Worm (Caenorhabditis elegans) whole organism, L4 larva: ENCODE data around the gene Y5F2A.4.

Source experiments
- F10B5.3 ChIP-seq: sonication (generic microtip); optimal IDR thresholded peaks from 2 replicates; lab custom pipeline; 2016; ENCODE audit warnings: mild to moderate bottlenecking, missing genetic modification characterization, missing compliant biosample characterization
- F26F4.8 ChIP-seq: fragments of 200-800 bp; sonication (Bioruptor generic); conservative IDR thresholded peaks from 2 replicates; pipeline ENCODE4 v1.3.6; 2022; ENCODE audit warnings: missing genetic modification characterization, missing compliant biosample characterization
- F37D6.2 ChIP-seq: sonication (generic microtip); optimal IDR thresholded peaks from 2 replicates; lab custom pipeline; 2016; ENCODE audit warnings: mild to moderate bottlenecking, missing genetic modification characterization, missing compliant biosample characterization
- T26A8.4 ChIP-seq: fragments of 200-800 bp; sonication (Bioruptor generic); IDR thresholded peaks from 2 replicates; pipeline ENCODE4 v1.3.6; 2022; ENCODE audit warnings: missing genetic modification characterization, missing compliant biosample characterization
- Y5F2A.4 ChIP-seq: fragments of 200-800 bp; sonication (Bioruptor generic); optimal IDR thresholded peaks from 2 replicates; lab custom pipeline; 2018; ENCODE audit warnings: mild to moderate bottlenecking, missing genetic modification characterization, missing compliant biosample characterization
- Y75B8A.6 ChIP-seq: fragments of 200-800 bp; sonication (Bioruptor generic); IDR thresholded peaks from 2 replicates; pipeline ENCODE4 v1.3.6; 2022; ENCODE audit warnings: missing genetic modification reagents, missing genetic modification characterization, missing compliant biosample characterization
- aha-1 ChIP-seq: fragments of 150-350 bp; peaks from one replicate; lab custom pipeline; 2014; ENCODE audit warnings: missing biosample characterization, missing genetic modification characterization
- aly-2 ChIP-seq: sonication (generic microtip); optimal IDR thresholded peaks from 2 replicates; lab custom pipeline; 2018; ENCODE audit warnings: missing biosample characterization, missing genetic modification characterization
- arid-1 ChIP-seq: fragments of 200-800 bp; sonication (Bioruptor generic); conservative IDR thresholded peaks from 2 replicates; pipeline ENCODE4 v1.3.6; 2022; ENCODE audit warnings: missing genetic modification reagents, missing genetic modification characterization, missing compliant biosample characterization
- ces-1 ChIP-seq: fragments of 150-350 bp; sonication (generic microtip); optimal IDR thresholded peaks from 4 replicates; lab custom pipeline; 2014; ENCODE audit warnings: missing biosample characterization, missing genetic modification reagents, missing genetic modification characterization
- cey-2 ChIP-seq: sonication (generic microtip); optimal IDR thresholded peaks from 3 replicates; lab custom pipeline; 2017; ENCODE audit warnings: missing genetic modification characterization, mild to moderate bottlenecking, missing compliant biosample characterization, antibody characterized with exemption, borderline replicate concordance; ENCODE audit not compliant: insufficient read depth
- ctbp-1 ChIP-seq: fragments of 200-800 bp; sonication (Bioruptor generic); IDR thresholded peaks from 2 replicates; pipeline ENCODE4 v1.3.6; 2022; ENCODE audit warnings: missing genetic modification reagents, missing genetic modification characterization, missing compliant biosample characterization
- daf-16 ChIP-seq, 3 experiments: sonication (generic microtip); optimal IDR thresholded peaks; 2 replicates each; lab custom pipeline; 2016 to 2017; ENCODE audit warnings: missing genetic modification characterization in 3 of 3, missing genetic modification reagents in 3 of 3, mild to moderate bottlenecking in 2 of 3, missing compliant biosample characterization in 2 of 3, missing biosample characterization in 1 of 3, moderate library complexity in 1 of 3
- daf-8 ChIP-seq: fragments of 200-800 bp; sonication (Bioruptor generic); IDR thresholded peaks from 2 replicates; pipeline ENCODE4 v1.3.6; 2022; ENCODE audit warnings: missing genetic modification characterization, missing compliant biosample characterization
- dmd-6 ChIP-seq: fragments of 200-800 bp; sonication (Bioruptor generic); IDR thresholded peaks from 2 replicates; pipeline ENCODE4 v1.3.6; 2022; ENCODE audit warnings: missing genetic modification reagents, missing genetic modification characterization, missing compliant biosample characterization
- dmd-9 ChIP-seq: fragments of 200-800 bp; sonication (Bioruptor generic); IDR thresholded peaks from 2 replicates; pipeline ENCODE4 v1.3.6; 2022; ENCODE audit warnings: missing genetic modification reagents, missing genetic modification characterization, missing compliant biosample characterization
- dpl-1 ChIP-seq: fragments of 150-350 bp; optimal IDR thresholded peaks from 2 replicates; lab custom pipeline; 2014; ENCODE audit warnings: missing biosample characterization, missing genetic modification reagents, missing genetic modification characterization
- dve-1 ChIP-seq: sonication (generic microtip); optimal IDR thresholded peaks from 2 replicates; lab custom pipeline; 2017; ENCODE audit warnings: antibody characterized with exemption, mild to moderate bottlenecking, missing genetic modification characterization, missing compliant biosample characterization; ENCODE audit not compliant: insufficient read depth
- gei-8 ChIP-seq: fragments of 200-800 bp; sonication (Bioruptor generic); optimal IDR thresholded peaks from 2 replicates; lab custom pipeline; 2018; ENCODE audit warnings: mild to moderate bottlenecking, missing genetic modification characterization, missing compliant biosample characterization
- hlh-11 ChIP-seq: fragments of 200-800 bp; sonication (Bioruptor generic); optimal IDR thresholded peaks from 2 replicates; lab custom pipeline; 2018; ENCODE audit warnings: mild to moderate bottlenecking, missing genetic modification characterization, missing compliant biosample characterization
- hmg-1.1 ChIP-seq: fragments of 200-800 bp; sonication (Bioruptor generic); IDR thresholded peaks from 2 replicates; pipeline ENCODE4 v1.3.6; 2022; ENCODE audit warnings: missing genetic modification reagents, missing genetic modification characterization, missing compliant biosample characterization
- lin-1 ChIP-seq: fragments of 200-800 bp; sonication (Bioruptor generic); IDR thresholded peaks from 2 replicates; pipeline ENCODE4 v1.3.6; 2022; ENCODE audit warnings: missing genetic modification reagents, missing genetic modification characterization, missing compliant biosample characterization
- lin-29 ChIP-seq: fragments of 200-800 bp; sonication (Bioruptor generic); IDR thresholded peaks from 2 replicates; pipeline ENCODE4 v1.3.6; 2022; ENCODE audit warnings: missing genetic modification reagents, missing genetic modification characterization, missing compliant biosample characterization
- lin-38 ChIP-seq: fragments of 200-800 bp; sonication (Bioruptor generic); IDR thresholded peaks from 2 replicates; pipeline ENCODE4 v1.3.6; 2022; ENCODE audit warnings: missing genetic modification reagents, missing genetic modification characterization, missing compliant biosample characterization
- lsy-2 ChIP-seq, 2 experiments: fragments of 150-350 bp in 1 of 2; sonication (generic microtip) in 1 of 2; optimal IDR thresholded peaks; 2 replicates each; lab custom pipeline; 2014 to 2017; ENCODE audit warnings: missing biosample characterization in 2 of 2, missing genetic modification characterization in 2 of 2
- mdt-29 ChIP-seq: fragments of 200-800 bp; sonication (Bioruptor generic); IDR thresholded peaks from 2 replicates; pipeline ENCODE4 v1.3.6; 2022; ENCODE audit warnings: missing genetic modification reagents, missing genetic modification characterization, missing compliant biosample characterization
- nhr-10 ChIP-seq: fragments of 150-350 bp; optimal IDR thresholded peaks from 2 replicates; lab custom pipeline; 2014; ENCODE audit warnings: missing biosample characterization, missing genetic modification characterization
- nhr-11 ChIP-seq: fragments of 150-350 bp; optimal IDR thresholded peaks from 2 replicates; lab custom pipeline; 2014; ENCODE audit warnings: missing biosample characterization, missing genetic modification characterization
- nhr-237 ChIP-seq: sonication (generic microtip); optimal IDR thresholded peaks from 2 replicates; lab custom pipeline; 2017; ENCODE audit warnings: missing biosample characterization, missing genetic modification characterization
- nhr-28 ChIP-seq: fragments of 150-350 bp; optimal IDR thresholded peaks from 2 replicates; lab custom pipeline; 2014; ENCODE audit warnings: missing biosample characterization, missing genetic modification characterization
- nhr-41 ChIP-seq: fragments of 200-800 bp; sonication (Bioruptor generic); IDR thresholded peaks from 2 replicates; pipeline ENCODE4 v1.3.6; 2022; ENCODE audit warnings: missing genetic modification reagents, missing genetic modification characterization, missing compliant biosample characterization
- nhr-48 ChIP-seq: sonication (generic microtip); optimal IDR thresholded peaks from 2 replicates; lab custom pipeline; 2016; ENCODE audit warnings: mild to moderate bottlenecking, missing genetic modification characterization, missing compliant biosample characterization
- nhr-77 ChIP-seq: fragments of 150-350 bp; optimal IDR thresholded peaks from 2 replicates; lab custom pipeline; 2014; ENCODE audit warnings: missing biosample characterization, missing genetic modification characterization
- pha-4 ChIP-seq, 2 experiments: fragments of 150-350 bp in 1 of 2; fragments of 200-800 bp in 1 of 2; sonication (Bioruptor generic) in 1 of 2; IDR thresholded peaks in 1 of 2; optimal IDR thresholded peaks in 1 of 2; 2 replicates each; pipeline versions ENCODE4 v1.3.6 to Lab custom; 2014 to 2022; ENCODE audit warnings: missing genetic modification characterization in 2 of 2, missing genetic modification reagents in 2 of 2, missing biosample characterization in 1 of 2, missing compliant biosample characterization in 1 of 2
- pqm-1 ChIP-seq: sonication (generic microtip); optimal IDR thresholded peaks from 2 replicates; lab custom pipeline; 2017; ENCODE audit warnings: missing biosample characterization, missing genetic modification characterization
- rbr-2 ChIP-seq: sonication (generic microtip); optimal IDR thresholded peaks from 2 replicates; lab custom pipeline; 2016; ENCODE audit warnings: missing genotype, missing genetic modification characterization, missing compliant biosample characterization
- snpc-1.2 ChIP-seq: fragments of 200-800 bp; sonication (Bioruptor generic); IDR thresholded peaks from 2 replicates; pipeline ENCODE4 v1.3.6; 2022; ENCODE audit warnings: missing genetic modification reagents, missing genetic modification characterization, missing compliant biosample characterization
- snpc-4 ChIP-seq: fragments of 150-350 bp; optimal IDR thresholded peaks from 2 replicates; lab custom pipeline; 2014; ENCODE audit warnings: missing biosample characterization, missing genetic modification characterization
- unc-130 ChIP-seq: sonication (generic microtip); optimal IDR thresholded peaks from 2 replicates; lab custom pipeline; 2016; ENCODE audit warnings: missing genetic modification reagents, missing genetic modification characterization, missing compliant biosample characterization
- unc-62 ChIP-seq, 3 experiments: fragments of 150-350 bp in 1 of 3; sonication (generic microtip); optimal IDR thresholded peaks in 2 of 3; peaks in 1 of 3; 1 replicate in 1 of 3; 2 replicates in 2 of 3; lab custom pipeline; 2014 to 2017; ENCODE audit warnings: missing biosample characterization in 3 of 3, missing genetic modification characterization in 3 of 3, missing genetic modification reagents in 3 of 3, missing genotype in 1 of 3
- zag-1 ChIP-seq: fragments of 150-350 bp; optimal IDR thresholded peaks from 2 replicates; lab custom pipeline; 2014; ENCODE audit warnings: missing biosample characterization, missing genetic modification characterization
- zfp-3 ChIP-seq: fragments of 200-800 bp; sonication (Bioruptor generic); conservative IDR thresholded peaks from 2 replicates; pipeline ENCODE4 v1.3.6; 2022; ENCODE audit warnings: missing genetic modification reagents, missing genetic modification characterization, missing compliant biosample characterization

Y5F2A.4 gene

DNA sequence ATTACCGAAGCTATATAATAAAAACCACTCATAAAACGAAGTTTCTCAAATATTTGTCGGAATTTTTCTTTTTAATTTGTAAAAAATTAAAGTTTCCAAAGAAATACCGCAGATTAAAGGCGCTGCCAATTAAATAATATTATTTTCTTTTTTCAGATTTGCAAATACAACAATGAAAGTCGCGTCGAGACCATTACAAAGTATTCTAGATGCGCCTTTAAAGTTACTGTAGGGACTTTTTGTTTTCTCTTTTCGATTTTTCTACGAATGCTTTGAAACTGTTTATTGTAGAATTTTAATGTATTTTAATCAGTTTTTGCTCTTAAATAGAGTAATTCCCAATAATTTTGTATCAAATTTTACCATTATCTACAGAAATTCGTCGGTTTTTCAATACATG, 40.2 kb downstream of the Y5F2A.4 start:
- TF ChIP-seq unc-62 (GFP tag; optimal IDR thresholded peaks at IDR 0.05 in 1 of 2; lab: Kevin White, UChicago) (peak in 1 of 2 experiments; percentile 43), unc-62 (tag; optimal IDR thresholded peaks at IDR 0.05; lab: Kevin White, UChicago) (no peak), rbr-2 (tag; lab: Kevin White, UChicago) (no peak), unc-130 (no peak), dve-1 (tag; lab: Kevin White, UChicago) (no peak)

DNA sequence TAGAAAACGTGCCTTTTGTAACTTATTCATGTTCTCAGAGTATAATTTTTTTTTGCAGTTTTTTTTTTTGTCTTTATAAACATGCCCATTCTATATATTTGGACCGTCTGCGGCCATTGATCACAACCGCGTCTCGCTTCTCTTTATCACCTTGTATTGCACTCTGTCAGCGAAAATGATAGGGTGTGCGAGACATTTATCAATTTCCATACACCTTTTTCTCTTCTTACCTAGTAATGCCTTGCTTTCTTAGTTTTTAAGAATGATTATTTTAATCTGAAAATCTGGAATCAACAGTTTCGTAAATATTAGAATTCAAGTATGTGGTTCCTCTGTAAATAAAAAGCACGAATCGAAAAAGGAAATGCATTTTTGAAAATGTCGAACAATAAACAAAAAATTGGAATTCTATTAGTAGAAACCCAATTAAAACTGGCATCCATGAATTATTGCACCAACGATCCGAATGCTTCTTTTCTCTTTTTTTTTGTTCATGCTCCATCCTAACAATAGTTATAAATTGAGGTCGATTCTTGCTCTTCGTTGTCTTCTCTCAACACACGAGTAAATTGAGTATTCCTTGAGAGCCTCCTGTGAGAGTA, 41.2 kb downstream of the Y5F2A.4 start:
- TF ChIP-seq snpc-4 (tag; lab: Kevin White, UChicago), result no peak
- peak; percentile 52 for TF ChIP-seq nhr-77 (tag; lab: Kevin White, UChicago)
- TF ChIP-seq lin-1 (GFP tag; lab: Robert Waterston, UW), result no peak
- TF ChIP-seq cey-2 (tag; lab: Kevin White, UChicago), result no peak
- no peak for TF ChIP-seq gei-8 (GFP tag; lab: Kevin White, UChicago)
- TF ChIP-seq daf-8, result no peak
- no peak for TF ChIP-seq mdt-29
- peak; percentile 14 for TF ChIP-seq lin-38 (GFP tag; lab: Robert Waterston, UW)
- TF ChIP-seq ces-1 (GFP tag; lab: Kevin White, UChicago), result peak; percentile 11
- TF ChIP-seq Y5F2A.4 (GFP tag; lab: Kevin White, UChicago), result no peak
- 0 out of 2 replicates have a peak, but pooled peaks have one; percentile 33 for TF ChIP-seq T26A8.4 (GFP tag; lab: Robert Waterston, UW)
- peak; percentile 30 for TF ChIP-seq aha-1 (tag; lab: Kevin White, UChicago)
- peak; percentile 32; the same call in 1 of the 2 replicates for TF ChIP-seq dmd-6 (GFP tag; lab: Robert Waterston, UW)
- TF ChIP-seq F26F4.8 (GFP tag; lab: Robert Waterston, UW), result no peak
- TF ChIP-seq nhr-28 (tag; lab: Kevin White, UChicago), result peak; percentile 51
- 0 out of 2 replicates have a peak, but pooled peaks have one; percentile 27 for TF ChIP-seq nhr-41 (GFP tag; lab: Robert Waterston, UW)
- TF ChIP-seq dve-1 (tag; lab: Kevin White, UChicago), result peak; percentile 50
- TF ChIP-seq pqm-1 (tag; lab: Kevin White, UChicago), result peak; percentile 38
- no peak for TF ChIP-seq zag-1 (tag; lab: Kevin White, UChicago)
- TF ChIP-seq Y75B8A.6, result no peak
- no peak for TF ChIP-seq ctbp-1 (GFP tag; lab: Robert Waterston, UW)
- TF ChIP-seq pha-4 (GFP tag; IDR thresholded peaks at IDR 0.05; lab: Robert Waterston, UW), result peak; percentile 39; the same call in 1 of the 2 replicates
- TF ChIP-seq pha-4 (tag; optimal IDR thresholded peaks at IDR 0.05; lab: Kevin White, UChicago), result no peak
- TF ChIP-seq daf-16 (GFP tag; optimal IDR thresholded peaks at IDR 0.05; lab: Kevin White, UChicago), result no peak
- TF ChIP-seq daf-16 (tag; optimal IDR thresholded peaks at IDR 0.05; lab: Kevin White, UChicago), result peak; percentile 74
- TF ChIP-seq snpc-1.2 (GFP tag; lab: Robert Waterston, UW), result no peak
- TF ChIP-seq hlh-11 (tag; lab: Kevin White, UChicago), result peak; percentile 22
- 0 out of 2 replicates have a peak, but pooled peaks have one; percentile 18 for TF ChIP-seq arid-1 (GFP tag; lab: Robert Waterston, UW)

DNA sequence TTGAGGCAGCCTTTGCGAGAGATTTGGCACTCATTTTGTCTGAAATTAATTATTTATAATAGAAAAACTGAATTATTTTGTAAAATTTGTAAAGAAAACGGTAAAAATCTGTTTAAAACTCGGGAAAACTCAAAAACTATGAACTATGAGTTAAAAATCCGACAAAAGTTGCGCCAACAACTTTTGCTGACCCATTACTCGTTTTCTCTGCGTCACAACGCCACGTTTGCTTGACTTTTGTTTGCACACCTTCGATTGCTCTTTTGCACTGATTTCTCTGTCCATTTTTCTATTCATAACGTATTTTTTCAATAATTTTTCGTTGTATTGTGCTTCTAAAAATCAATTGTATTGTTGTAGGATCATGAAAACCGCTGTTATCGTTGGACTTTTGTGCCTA, 42.2 kb downstream of the Y5F2A.4 start, which contains the start of gene fkb-1:
TSS of gene fkb-1 (plus strand) at position 361 of the 400 bp plus-strand sequence.
- TF ChIP-seq dmd-6 (GFP tag; lab: Robert Waterston, UW) (peak; percentile 56; the same call in 1 of the 2 replicates), dve-1 (tag; lab: Kevin White, UChicago) (peak; percentile 83), nhr-48 (no peak), unc-62 (GFP tag; optimal IDR thresholded peaks at IDR 0.05 in 1 of 2; lab: Kevin White, UChicago) (peak in 1 of 2 experiments; percentile 96), unc-62 (tag; optimal IDR thresholded peaks at IDR 0.05; lab: Kevin White, UChicago) (no peak), mdt-29 (no peak), F10B5.3 (tag; lab: Kevin White, UChicago) (no peak), dpl-1 (GFP tag; lab: Kevin White, UChicago) (peak; percentile 71), hmg-1.1 (GFP tag; lab: Robert Waterston, UW) (peak; percentile 66; the same call in 1 of the 2 replicates), aly-2 (tag; lab: Kevin White, UChicago) (no peak), hlh-11 (tag; lab: Kevin White, UChicago) (peak; percentile 65), lin-38 (GFP tag; lab: Robert Waterston, UW) (peak; percentile 62), arid-1 (GFP tag; lab: Robert Waterston, UW) (no peak), nhr-10 (tag; lab: Kevin White, UChicago) (no peak), F37D6.2 (peak; percentile 6), zfp-3 (no peak), dmd-9 (GFP tag; lab: Robert Waterston, UW) (no peak), pha-4 (GFP tag; IDR thresholded peaks at IDR 0.05; lab: Robert Waterston, UW) (no peak), pha-4 (tag; optimal IDR thresholded peaks at IDR 0.05; lab: Kevin White, UChicago) (peak; percentile 87), nhr-11 (tag; lab: Kevin White, UChicago) (peak; percentile 60), nhr-237 (tag; lab: Kevin White, UChicago) (no peak), rbr-2 (tag; lab: Kevin White, UChicago) (peak; percentile 66), lin-29 (GFP tag; lab: Robert Waterston, UW) (no peak), daf-16 (GFP tag; optimal IDR thresholded peaks at IDR 0.05; lab: Kevin White, UChicago) (peak in 1 of 2 experiments; percentile 17), daf-16 (tag; optimal IDR thresholded peaks at IDR 0.05; lab: Kevin White, UChicago) (peak; percentile 25), F26F4.8 (GFP tag; lab: Robert Waterston, UW) (no peak), lsy-2 (tag; optimal IDR thresholded peaks at IDR 0.05; lab: Kevin White, UChicago) (peak in 1 of 2 experiments; percentile 83)
